Worm (Caenorhabditis elegans) whole organism, late embryonic: ENCODE data around the gene nhr-3.

Experiments used
- C38D4.7 ChIP-seq: fragments of 200-800 bp; sonication (Bioruptor generic); optimal IDR thresholded peaks from 2 replicates; lab custom pipeline; 2018; ENCODE audit warnings: mild to moderate bottlenecking, missing genetic modification characterization, moderate library complexity, missing compliant biosample characterization
- Y22D7AL.16 ChIP-seq: sonication (generic microtip); optimal IDR thresholded peaks from 2 replicates; lab custom pipeline; 2016; ENCODE audit warnings: missing genetic modification characterization, missing compliant biosample characterization
- ahr-1 ChIP-seq: sonication (generic microtip); optimal IDR thresholded peaks from 2 replicates; lab custom pipeline; 2016; ENCODE audit warnings: missing genetic modification characterization, missing compliant biosample characterization
- ceh-14 ChIP-seq: sonication (generic microtip); optimal IDR thresholded peaks from 2 replicates; lab custom pipeline; 2016; ENCODE audit warnings: missing genotype, missing genetic modification characterization, missing compliant biosample characterization
- ceh-2 ChIP-seq: sonication (generic microtip); optimal IDR thresholded peaks from 2 replicates; lab custom pipeline; 2016; ENCODE audit warnings: missing genotype, missing genetic modification characterization, missing compliant biosample characterization
- ceh-24 ChIP-seq: sonication (generic microtip); optimal IDR thresholded peaks from 2 replicates; lab custom pipeline; 2016; ENCODE audit warnings: mild to moderate bottlenecking, missing genetic modification characterization, missing compliant biosample characterization
- ceh-31 ChIP-seq: sonication (generic microtip); optimal IDR thresholded peaks from 2 replicates; lab custom pipeline; 2016; ENCODE audit warnings: missing genetic modification characterization, missing compliant biosample characterization
- ceh-34 ChIP-seq: sonication (generic microtip); optimal IDR thresholded peaks from 2 replicates; lab custom pipeline; 2016; ENCODE audit warnings: mild to moderate bottlenecking, missing genetic modification characterization, missing compliant biosample characterization
- ceh-6 ChIP-seq: fragments of 200-800 bp; sonication (Bioruptor generic); optimal IDR thresholded peaks from 2 replicates; lab custom pipeline; 2018; ENCODE audit warnings: mild to moderate bottlenecking, missing genetic modification characterization, missing compliant biosample characterization
- ceh-9 ChIP-seq: sonication (generic microtip); optimal IDR thresholded peaks from 2 replicates; lab custom pipeline; 2016; ENCODE audit warnings: mild to moderate bottlenecking, missing genetic modification characterization, inconsistent platforms, missing compliant biosample characterization
- che-1 ChIP-seq: sonication (generic microtip); optimal IDR thresholded peaks from 2 replicates; lab custom pipeline; 2016; ENCODE audit warnings: mild to moderate bottlenecking, missing genetic modification characterization, missing compliant biosample characterization
- dmd-4 ChIP-seq: sonication (generic microtip); optimal IDR thresholded peaks from 2 replicates; lab custom pipeline; 2016; ENCODE audit warnings: borderline replicate concordance, missing genetic modification characterization, missing compliant biosample characterization
- dve-1 ChIP-seq: sonication (generic microtip); optimal IDR thresholded peaks from 2 replicates; lab custom pipeline; 2017; ENCODE audit warnings: antibody characterized with exemption, mild to moderate bottlenecking, missing genetic modification characterization, missing compliant biosample characterization
- elt-4 ChIP-seq: sonication (generic microtip); optimal IDR thresholded peaks from 2 replicates; lab custom pipeline; 2016; ENCODE audit warnings: missing genetic modification characterization, missing compliant biosample characterization
- eyg-1 ChIP-seq: sonication (generic microtip); optimal IDR thresholded peaks from 2 replicates; lab custom pipeline; 2016; ENCODE audit warnings: missing genotype, missing genetic modification characterization, missing compliant biosample characterization
- fax-1 ChIP-seq: sonication (generic microtip); optimal IDR thresholded peaks from 2 replicates; lab custom pipeline; 2016; ENCODE audit warnings: missing genotype, missing genetic modification characterization, missing compliant biosample characterization
- fkh-10 ChIP-seq: fragments of 150-350 bp; optimal IDR thresholded peaks from 2 replicates; lab custom pipeline; 2014; ENCODE audit warnings: missing biosample characterization, missing genetic modification reagents, missing genetic modification characterization
- hlh-15 ChIP-seq: sonication (generic microtip); optimal IDR thresholded peaks from 2 replicates; lab custom pipeline; 2016; ENCODE audit warnings: missing genetic modification characterization, missing compliant biosample characterization
- hlh-30 ChIP-seq: sonication (generic microtip); optimal IDR thresholded peaks from 2 replicates; lab custom pipeline; 2017; ENCODE audit warnings: antibody characterized with exemption, missing genetic modification characterization, missing compliant biosample characterization; ENCODE audit not compliant: insufficient read depth
- hlh-6 ChIP-seq: sonication (generic microtip); optimal IDR thresholded peaks from 2 replicates; lab custom pipeline; 2016; ENCODE audit warnings: missing genotype, missing genetic modification characterization, missing compliant biosample characterization
- hlh-8 ChIP-seq: sonication (generic microtip); optimal IDR thresholded peaks from 2 replicates; lab custom pipeline; 2016; ENCODE audit warnings: missing genotype, missing genetic modification characterization, missing compliant biosample characterization
- lim-6 ChIP-seq: sonication (generic microtip); optimal IDR thresholded peaks from 2 replicates; lab custom pipeline; 2016; ENCODE audit warnings: missing genetic modification characterization, missing compliant biosample characterization
- lin-11 ChIP-seq: fragments of 200-800 bp; sonication (Bioruptor generic); optimal IDR thresholded peaks from 2 replicates; lab custom pipeline; 2018; ENCODE audit warnings: mild to moderate bottlenecking, missing genetic modification characterization, missing compliant biosample characterization
- madf-2 ChIP-seq: sonication (generic microtip); optimal IDR thresholded peaks from 2 replicates; lab custom pipeline; 2017; ENCODE audit warnings: missing genetic modification characterization, missing compliant biosample characterization
- mec-3 ChIP-seq: sonication (generic microtip); optimal IDR thresholded peaks from 2 replicates; lab custom pipeline; 2016; ENCODE audit warnings: borderline replicate concordance, missing genetic modification characterization, missing compliant biosample characterization
- nfya-1 ChIP-seq: sonication (generic microtip); optimal IDR thresholded peaks from 2 replicates; lab custom pipeline; 2017; ENCODE audit warnings: missing genetic modification characterization, mild to moderate bottlenecking, missing compliant biosample characterization, antibody characterized with exemption, moderate library complexity
- nhr-11 ChIP-seq: fragments of 150-350 bp; optimal IDR thresholded peaks from 2 replicates; lab custom pipeline; 2014; ENCODE audit warnings: missing biosample characterization, missing genetic modification characterization
- nhr-232 ChIP-seq: sonication (generic microtip); optimal IDR thresholded peaks from 2 replicates; lab custom pipeline; 2016; ENCODE audit warnings: missing genetic modification characterization, missing compliant biosample characterization
- odd-2 ChIP-seq: sonication (generic microtip); optimal IDR thresholded peaks from 2 replicates; lab custom pipeline; 2017; ENCODE audit warnings: antibody characterized with exemption, mild to moderate bottlenecking, missing genetic modification characterization, missing compliant biosample characterization
- pag-3 ChIP-seq: sonication (generic microtip); optimal IDR thresholded peaks from 2 replicates; lab custom pipeline; 2016; ENCODE audit warnings: missing compliant biosample characterization, missing genetic modification characterization, borderline replicate concordance
- pax-1 ChIP-seq: fragments of 150-350 bp; optimal IDR thresholded peaks from 2 replicates; lab custom pipeline; 2014; ENCODE audit warnings: missing biosample characterization, missing genetic modification characterization
- pha-2 ChIP-seq: sonication (generic microtip); optimal IDR thresholded peaks from 2 replicates; lab custom pipeline; 2017; ENCODE audit warnings: mild to moderate bottlenecking, missing genetic modification characterization, missing compliant biosample characterization
- pha-4 ChIP-seq: fragments of 150-350 bp; optimal IDR thresholded peaks from 2 replicates; lab custom pipeline; 2018; ENCODE audit warnings: missing biosample characterization, missing genetic modification reagents, missing genetic modification characterization
- pqm-1 ChIP-seq: sonication (generic microtip); optimal IDR thresholded peaks from 2 replicates; lab custom pipeline; 2016; ENCODE audit warnings: missing genetic modification characterization, missing compliant biosample characterization
- ref-2 ChIP-seq: sonication (generic microtip); optimal IDR thresholded peaks from 2 replicates; lab custom pipeline; 2016; ENCODE audit warnings: missing genetic modification characterization, missing compliant biosample characterization
- rnt-1 ChIP-seq: sonication (generic microtip); optimal IDR thresholded peaks from 2 replicates; lab custom pipeline; 2016; ENCODE audit warnings: missing genetic modification characterization, missing compliant biosample characterization
- sdc-2 ChIP-seq: sonication (generic microtip); optimal IDR thresholded peaks from 2 replicates; lab custom pipeline; 2016; ENCODE audit warnings: missing genotype, missing genetic modification characterization, missing compliant biosample characterization
- sox-2 ChIP-seq: fragments of 200-800 bp; sonication (Bioruptor generic); IDR thresholded peaks from 2 replicates; pipeline ENCODE4 v1.3.6; 2022; ENCODE audit warnings: missing genetic modification reagents, missing genetic modification characterization, missing compliant biosample characterization
- sox-4 ChIP-seq: sonication (generic microtip); optimal IDR thresholded peaks from 2 replicates; lab custom pipeline; 2017; ENCODE audit warnings: mild to moderate bottlenecking, missing genetic modification characterization, inconsistent platforms, missing compliant biosample characterization
- tbx-2 ChIP-seq: sonication (generic microtip); optimal IDR thresholded peaks from 2 replicates; lab custom pipeline; 2016; ENCODE audit warnings: missing genetic modification characterization, missing compliant biosample characterization
- unc-3 ChIP-seq, 2 experiments: fragments of 200-800 bp in 1 of 2; sonication (Bioruptor generic) in 1 of 2; sonication (generic microtip) in 1 of 2; conservative IDR thresholded peaks in 1 of 2; optimal IDR thresholded peaks in 1 of 2; 2 replicates each; pipeline versions ENCODE4 v1.3.6 to Lab custom; 2016 to 2022; ENCODE audit warnings: missing compliant biosample characterization in 2 of 2, missing genetic modification characterization in 2 of 2, missing genetic modification reagents in 1 of 2
- unc-42 ChIP-seq: sonication (generic microtip); optimal IDR thresholded peaks from 2 replicates; lab custom pipeline; 2016; ENCODE audit warnings: missing genotype, missing genetic modification characterization, missing compliant biosample characterization
- unc-55 ChIP-seq: sonication (generic microtip); optimal IDR thresholded peaks from 2 replicates; lab custom pipeline; 2017; ENCODE audit warnings: missing biosample characterization, missing genetic modification reagents, missing genetic modification characterization
- unc-86 ChIP-seq: sonication (generic microtip); optimal IDR thresholded peaks from 2 replicates; lab custom pipeline; 2016; ENCODE audit warnings: missing genetic modification characterization, missing compliant biosample characterization
- zip-5 ChIP-seq: sonication (generic microtip); optimal IDR thresholded peaks from 2 replicates; lab custom pipeline; 2016; ENCODE audit warnings: missing genetic modification characterization, missing compliant biosample characterization
- ztf-16 ChIP-seq: sonication (generic microtip); optimal IDR thresholded peaks from 2 replicates; lab custom pipeline; 2017; ENCODE audit warnings: missing genetic modification characterization, missing compliant biosample characterization

Gene nhr-3

DNA sequence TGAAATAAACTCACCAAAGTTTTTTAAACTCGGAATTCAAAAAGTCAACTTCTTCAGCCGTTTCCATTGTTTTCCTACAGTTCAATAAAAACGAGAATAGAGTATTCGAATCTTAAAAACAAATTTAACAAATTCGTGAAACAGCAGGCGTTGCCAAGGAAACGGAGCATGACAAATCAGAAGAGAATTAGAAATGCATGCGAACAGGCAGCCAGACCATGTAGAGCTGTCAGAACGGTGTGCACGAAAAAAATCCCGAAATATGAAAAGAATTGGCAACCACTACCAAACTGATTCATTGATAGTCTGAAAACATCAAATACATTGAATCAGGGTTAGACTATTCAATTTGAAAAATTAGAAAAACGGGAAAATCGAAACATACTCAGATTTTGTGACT is 16.3 kb upstream of the nhr-3 start, which contains the start of gene fbxa-81:
Gene fbxa-81 (minus strand): TSS at position 101 of the 400 bp plus-strand sequence.
- TF ChIP-seq elt-4 (tag; lab: Kevin White, UChicago): no peak
- no peak for TF ChIP-seq rnt-1 (tag; lab: Kevin White, UChicago)
- TF ChIP-seq, all 69 proteins: peak for 0

DNA sequence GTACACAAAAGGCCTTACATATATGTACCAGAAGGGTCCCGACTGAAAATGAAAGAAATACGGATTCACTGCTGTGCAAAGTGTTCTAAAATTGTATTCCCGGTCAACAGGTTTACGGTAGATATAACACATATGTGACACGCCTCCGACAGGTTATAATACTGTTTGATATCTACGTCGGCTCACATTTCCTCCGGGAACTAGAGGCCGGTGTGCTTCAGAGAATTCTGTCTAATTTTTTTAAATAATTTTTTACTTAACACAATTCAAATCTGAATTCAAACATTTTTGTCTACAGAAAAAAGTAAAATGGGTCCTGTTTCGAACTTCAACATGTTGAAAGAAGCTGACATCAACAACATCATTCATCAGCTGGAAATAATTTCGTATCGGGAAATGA is 15.1 kb upstream of the nhr-3 start, which contains the start of gene T24C2.3:
Gene T24C2.3 (plus strand): TSS at position 301 of the 400 bp plus-strand sequence.
- TF ChIP-seq pha-4 (no peak), ceh-6 (GFP tag; lab: Kevin White, UChicago) (no peak), hlh-8 (no peak), sox-4 (no peak), pax-1 (tag; lab: Kevin White, UChicago) (no peak), nhr-11 (tag; lab: Kevin White, UChicago) (no peak), ceh-34 (tag; lab: Kevin White, UChicago) (no peak), madf-2 (tag; lab: Kevin White, UChicago) (no peak), unc-3 (GFP tag; conservative IDR thresholded peaks at IDR 0.05; lab: Robert Waterston, UW) (no peak), unc-3 (tag; optimal IDR thresholded peaks at IDR 0.05; lab: Kevin White, UChicago) (no peak), dmd-4 (tag; lab: Kevin White, UChicago) (no peak), pqm-1 (tag; lab: Kevin White, UChicago) (no peak), hlh-30 (tag; lab: Kevin White, UChicago) (no peak), unc-42 (no peak), lim-6 (tag; lab: Kevin White, UChicago) (no peak), unc-86 (tag; lab: Kevin White, UChicago) (no peak), ahr-1 (tag; lab: Kevin White, UChicago) (no peak), fax-1 (tag; lab: Kevin White, UChicago) (no peak), ref-2 (tag; lab: Kevin White, UChicago) (no peak), ceh-9 (no peak), eyg-1 (tag; lab: Kevin White, UChicago) (no peak)

DNA sequence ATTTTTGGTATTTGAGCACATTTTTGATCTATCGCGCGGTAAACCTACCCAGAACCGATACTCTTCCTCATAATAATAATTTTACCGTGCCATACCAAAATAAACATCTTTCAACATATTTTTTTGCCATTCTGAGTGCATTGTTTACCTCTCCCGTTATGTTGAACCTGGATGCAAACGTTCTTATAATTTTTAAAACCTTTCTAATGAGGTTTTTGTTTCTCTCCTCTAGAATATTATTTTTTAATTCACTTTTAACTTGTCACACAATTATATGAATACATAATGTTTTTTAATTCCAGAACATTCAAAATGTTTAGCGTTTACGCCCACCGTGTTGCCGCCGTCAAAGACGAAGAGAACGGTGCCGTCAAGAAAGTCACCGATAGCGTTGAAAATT is 12.8 kb upstream of the nhr-3 start, which contains the start of gene enri-2:
Gene enri-2 (plus strand): TSS at position 301 of the 400 bp plus-strand sequence.
- no peak for TF ChIP-seq fax-1 (tag; lab: Kevin White, UChicago)
- TF ChIP-seq ceh-24 (tag; lab: Kevin White, UChicago): no peak
- no peak for TF ChIP-seq ceh-6 (GFP tag; lab: Kevin White, UChicago)
- TF ChIP-seq Y22D7AL.16 (tag; lab: Kevin White, UChicago): no peak
- no peak for TF ChIP-seq hlh-15 (tag; lab: Kevin White, UChicago)
- no peak for TF ChIP-seq dve-1 (tag; lab: Kevin White, UChicago)
- TF ChIP-seq zip-5 (tag; lab: Kevin White, UChicago): no peak
- no peak for TF ChIP-seq ztf-16 (tag; lab: Kevin White, UChicago)
- no peak for TF ChIP-seq fkh-10 (GFP tag; lab: Kevin White, UChicago)
- TF ChIP-seq nfya-1 (tag; lab: Kevin White, UChicago): no peak
- TF ChIP-seq nhr-11 (tag; lab: Kevin White, UChicago): no peak
- no peak for TF ChIP-seq ceh-34 (tag; lab: Kevin White, UChicago)
- no peak for TF ChIP-seq sdc-2 (tag; lab: Kevin White, UChicago)
- TF ChIP-seq dmd-4 (tag; lab: Kevin White, UChicago): no peak
- no peak for TF ChIP-seq lin-11 (tag; lab: Kevin White, UChicago)
- TF ChIP-seq unc-55 (GFP tag; lab: Kevin White, UChicago): no peak
- no peak for TF ChIP-seq C38D4.7
- no peak for TF ChIP-seq odd-2 (tag; lab: Kevin White, UChicago)
- TF ChIP-seq, all 69 proteins: peak for 0

DNA sequence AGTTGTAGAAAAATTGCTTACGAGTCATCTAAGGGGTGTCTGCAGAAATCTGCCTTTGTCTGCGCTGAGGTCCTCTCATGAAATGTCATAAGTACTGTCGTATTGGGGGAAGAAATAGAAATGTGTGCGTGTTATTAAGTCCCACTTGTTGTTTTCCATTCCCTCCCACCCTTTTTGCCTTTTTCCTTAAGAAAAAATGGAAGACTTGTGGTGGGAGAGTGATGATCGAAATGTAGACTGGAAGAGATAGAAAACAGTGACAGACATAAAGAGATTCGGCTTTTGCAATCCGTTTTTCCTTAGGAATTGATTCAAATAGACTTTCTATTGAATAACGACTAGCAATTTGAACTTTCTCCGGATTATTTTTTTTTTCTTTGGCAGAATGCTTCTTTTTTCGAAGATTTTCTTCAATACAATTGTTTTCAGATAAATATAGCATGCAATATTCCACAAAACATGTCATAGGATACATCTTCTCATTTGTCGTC is 8.6 kb upstream of the nhr-3 start, which contains the start of gene ram-5:
Gene ram-5 (plus strand): TSS at position 441 of the 491 bp plus-strand sequence.
- TF ChIP-seq pqm-1 (tag; lab: Kevin White, UChicago) (no peak), madf-2 (tag; lab: Kevin White, UChicago) (no peak), ceh-14 (no peak), tbx-2 (tag; lab: Kevin White, UChicago) (no peak), ceh-2 (tag; lab: Kevin White, UChicago) (no peak), ceh-24 (tag; lab: Kevin White, UChicago) (no peak), pha-2 (no peak), mec-3 (tag; lab: Kevin White, UChicago) (no peak), fax-1 (tag; lab: Kevin White, UChicago) (no peak), ztf-16 (tag; lab: Kevin White, UChicago) (no peak), pag-3 (tag; lab: Kevin White, UChicago) (no peak), C38D4.7 (no peak), hlh-6 (tag; lab: Kevin White, UChicago) (no peak), che-1 (tag; lab: Kevin White, UChicago) (no peak), ceh-31 (tag; lab: Kevin White, UChicago) (no peak), sox-2 (GFP tag; lab: Robert Waterston, UW) (no peak), nhr-232 (tag; lab: Kevin White, UChicago) (no peak)
